Worm (Caenorhabditis elegans): ENCODE measurements around the gene B0302.5.

The B0302.5 gene

DNA sequence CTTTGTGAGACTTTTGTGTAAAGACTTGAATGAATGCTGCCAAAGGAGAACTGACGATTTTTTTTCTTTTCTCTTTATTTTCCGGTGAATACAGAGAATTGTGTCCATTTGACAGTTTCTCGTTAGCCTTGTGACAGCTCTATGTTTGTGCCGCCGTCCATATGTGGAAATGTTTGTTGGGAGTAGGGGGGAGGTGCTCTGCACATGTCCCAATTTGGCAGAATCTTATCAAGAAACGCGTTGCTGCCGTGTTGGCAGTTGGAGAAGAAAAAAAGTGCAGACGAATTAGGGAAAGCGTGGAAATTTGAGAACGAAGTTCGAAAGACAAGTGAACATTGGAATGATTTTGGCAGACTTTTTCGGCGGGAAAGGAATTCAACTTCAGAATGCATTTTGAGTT lies 2.9 kb upstream of the B0302.5 start:
- peak; percentile 77 for TF ChIP-seq elt-2 (tag; optimal IDR thresholded peaks at IDR 0.05)
- TF ChIP-seq ama-1 (optimal IDR thresholded peaks at IDR 0.05), result no peak
- peak; percentile 8 for TF ChIP-seq pha-4 (tag; optimal IDR thresholded peaks at IDR 0.05)

DNA sequence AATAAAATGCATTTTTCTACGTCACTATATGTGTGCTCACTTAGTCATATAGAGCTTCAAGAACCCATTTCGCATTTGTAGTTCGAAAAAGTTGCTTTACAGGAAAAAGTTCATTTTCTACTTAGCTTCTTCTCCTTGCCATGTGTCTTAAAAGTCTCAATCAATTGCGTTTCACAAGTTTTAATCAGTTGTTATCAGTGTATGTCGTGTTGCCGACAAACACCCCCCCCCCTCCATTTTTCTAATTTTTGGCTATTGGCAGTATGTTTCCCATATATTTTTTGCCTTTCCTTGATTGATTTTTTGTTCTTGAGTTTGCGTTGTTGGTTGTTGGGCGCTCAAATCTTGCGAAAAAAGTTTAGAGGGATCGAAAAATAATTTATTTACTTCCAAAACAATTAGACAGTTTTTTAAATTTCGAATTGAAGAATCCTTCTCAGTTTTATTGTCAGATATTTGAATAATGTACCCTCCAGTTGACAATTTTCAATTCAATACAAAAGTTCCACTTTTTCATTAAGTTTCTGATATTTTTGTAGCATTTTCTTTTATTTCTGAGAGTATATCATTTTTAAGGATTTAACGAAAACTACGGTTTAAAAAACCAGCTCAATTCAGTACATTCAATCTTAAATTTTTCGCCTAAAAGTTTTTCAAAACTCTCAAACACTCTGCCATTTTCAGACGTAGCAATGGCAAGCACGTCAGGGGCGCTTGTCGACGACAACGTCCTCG lies 9.1 kb downstream of the B0302.5 start, which contains the start of gene sid-3:
sid-3 (plus strand) TSS at position 685 of the 735 bp plus-strand sequence.
- TF ChIP-seq elt-2 (tag; optimal IDR thresholded peaks at IDR 0.05) (peak; percentile 70), fos-1 (tag; optimal IDR thresholded peaks at IDR 0.05) (no peak)

DNA sequence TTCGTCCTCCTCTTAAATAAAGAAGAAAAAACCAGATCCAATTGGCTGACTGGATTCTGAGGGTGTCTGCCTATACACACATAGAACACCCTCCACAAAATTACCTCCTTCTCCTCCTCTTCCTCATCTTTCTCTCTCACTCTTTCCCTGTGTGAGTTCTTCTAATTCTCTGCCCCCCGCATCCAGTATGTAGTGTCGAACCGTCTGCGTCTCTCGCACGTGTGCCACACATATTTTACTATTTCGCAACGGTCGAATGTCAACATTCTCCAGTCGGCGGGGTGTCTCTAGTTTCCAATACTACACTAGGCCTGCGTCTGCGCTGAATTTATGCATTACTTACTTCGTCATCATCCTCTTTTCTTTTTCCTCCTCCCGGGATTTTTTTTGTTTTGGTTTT lies 10.6 kb downstream of the B0302.5 start:
- TF ChIP-seq snpc-4 (tag; optimal IDR thresholded peaks at IDR 0.05) (no peak), R02D3.7 (tag; optimal IDR thresholded peaks at IDR 0.05) (peak; percentile 6), fkh-2 (tag; optimal IDR thresholded peaks at IDR 0.05) (no peak), sea-2 (GFP tag; optimal IDR thresholded peaks at IDR 0.05) (peak; percentile 1), nfya-1 (tag; optimal IDR thresholded peaks at IDR 0.05; ENCODE audit: insufficient read depth) (peak; percentile 74), nhr-43 (tag; optimal IDR thresholded peaks at IDR 0.05; ENCODE audit: poor library complexity, severe bottlenecking) (no peak), eor-1 (tag; optimal IDR thresholded peaks at IDR 0.05) (no peak), ztf-11 (tag; optimal IDR thresholded peaks at IDR 0.05) (no peak), lin-15B (tag; optimal IDR thresholded peaks at IDR 0.05) (peak; percentile 12), pqm-1 (tag; optimal IDR thresholded peaks at IDR 0.05) (peak; percentile 55), lin-39 (tag; optimal IDR thresholded peaks at IDR 0.05) (peak; percentile 53), ceh-28 (tag; optimal IDR thresholded peaks at IDR 0.05) (peak; percentile 54), skn-1 (tag; optimal IDR thresholded peaks at IDR 0.05) (peak; percentile 63), hmg-11 (tag; optimal IDR thresholded peaks at IDR 0.05) (peak; percentile 90), jun-1 (tag; optimal IDR thresholded peaks at IDR 0.05) (peak; percentile 72), mdl-1 (tag; optimal IDR thresholded peaks at IDR 0.05) (peak; percentile 71), fkh-10 (GFP tag; optimal IDR thresholded peaks at IDR 0.05) (no peak), pha-4 (tag; optimal IDR thresholded peaks at IDR 0.05) (peak; percentile 92), ceh-82 (tag; optimal IDR thresholded peaks at IDR 0.05) (no peak), egl-27 (tag; optimal IDR thresholded peaks at IDR 0.05) (peak; percentile 28), lsy-12 (tag; optimal IDR thresholded peaks at IDR 0.05) (no peak), nhr-23 (tag; optimal IDR thresholded peaks at IDR 0.05) (peak; percentile 58), nhr-25 (tag; optimal IDR thresholded peaks at IDR 0.05) (peak; percentile 73), elt-2 (tag; optimal IDR thresholded peaks at IDR 0.05) (peak; percentile 46), fos-1 (tag; optimal IDR thresholded peaks at IDR 0.05) (no peak), nhr-11 (tag; optimal IDR thresholded peaks at IDR 0.05) (no peak), elt-1 (tag; optimal IDR thresholded peaks at IDR 0.05) (no peak)

DNA sequence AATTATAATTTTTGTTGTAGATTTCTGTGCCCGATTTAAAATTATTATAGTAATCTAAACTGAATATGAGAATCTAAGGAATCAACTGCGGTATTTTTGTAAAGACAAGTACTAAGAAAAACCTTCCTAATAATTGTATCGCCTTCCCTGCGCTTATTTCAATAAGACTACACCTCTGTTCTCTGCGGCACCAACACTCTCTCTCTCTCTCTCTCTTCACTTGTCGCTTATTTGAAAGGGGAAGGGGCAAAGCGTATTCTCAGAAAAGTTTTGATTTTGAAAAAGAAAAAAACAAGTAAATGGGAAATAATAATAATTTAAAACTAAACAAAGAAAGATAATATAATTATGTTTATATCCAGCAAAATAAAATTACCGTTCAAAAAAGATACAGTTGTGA lies 13.7 kb downstream of the B0302.5 start:
- peak; percentile 34 for TF ChIP-seq ceh-82 (tag; optimal IDR thresholded peaks at IDR 0.05)
- TF ChIP-seq elt-1 (tag; optimal IDR thresholded peaks at IDR 0.05), result no peak
- no peak for TF ChIP-seq unc-39 (tag; optimal IDR thresholded peaks at IDR 0.05)
- TF ChIP-seq pha-4 (tag; optimal IDR thresholded peaks at IDR 0.05), result peak; percentile 79
- no peak for TF ChIP-seq daf-12 (tag; optimal IDR thresholded peaks at IDR 0.05)
- TF ChIP-seq fkh-10 (GFP tag; optimal IDR thresholded peaks at IDR 0.05), result no peak
- TF ChIP-seq hmg-11 (tag; optimal IDR thresholded peaks at IDR 0.05), result no peak
- TF ChIP-seq aly-2 (tag; optimal IDR thresholded peaks at IDR 0.05), result no peak
- peak; percentile 0 for TF ChIP-seq lin-15B (tag; optimal IDR thresholded peaks at IDR 0.05)
- peak; percentile 91 for TF ChIP-seq nhr-77 (tag; optimal IDR thresholded peaks at IDR 0.05)
- TF ChIP-seq pqm-1 (tag; optimal IDR thresholded peaks at IDR 0.05), result peak; percentile 19
- peak; percentile 46 for TF ChIP-seq R02D3.7 (tag; optimal IDR thresholded peaks at IDR 0.05)
- TF ChIP-seq mdl-1 (tag; optimal IDR thresholded peaks at IDR 0.05), result no peak
- TF ChIP-seq sea-2 (GFP tag; optimal IDR thresholded peaks at IDR 0.05), result no peak
- TF ChIP-seq elt-2 (tag; optimal IDR thresholded peaks at IDR 0.05), result peak; percentile 31
- no peak for TF ChIP-seq egl-5 (tag; optimal IDR thresholded peaks at IDR 0.05)
- TF ChIP-seq ceh-16 (tag; optimal IDR thresholded peaks at IDR 0.05), result no peak
- TF ChIP-seq nhr-43 (tag; optimal IDR thresholded peaks at IDR 0.05; ENCODE audit: poor library complexity, severe bottlenecking), result no peak
- TF ChIP-seq jun-1 (tag; optimal IDR thresholded peaks at IDR 0.05), result peak; percentile 76
- no peak for TF ChIP-seq ceh-9 (tag; optimal IDR thresholded peaks at IDR 0.05)
- no peak for TF ChIP-seq zag-1 (tag; optimal IDR thresholded peaks at IDR 0.05)
- peak; percentile 75 for TF ChIP-seq snpc-4 (tag; optimal IDR thresholded peaks at IDR 0.05)
- TF ChIP-seq fos-1 (tag; optimal IDR thresholded peaks at IDR 0.05), result no peak
- no peak for TF ChIP-seq egl-27 (tag; optimal IDR thresholded peaks at IDR 0.05)
- TF ChIP-seq nhr-28 (tag; optimal IDR thresholded peaks at IDR 0.05), result no peak
- peak; percentile 30 for TF ChIP-seq lin-39 (tag; optimal IDR thresholded peaks at IDR 0.05)
- TF ChIP-seq ztf-11 (tag; optimal IDR thresholded peaks at IDR 0.05), result no peak
- TF ChIP-seq nfya-1 (tag; optimal IDR thresholded peaks at IDR 0.05; ENCODE audit: insufficient read depth), result peak; percentile 61
- no peak for TF ChIP-seq eor-1 (tag; optimal IDR thresholded peaks at IDR 0.05)
- TF ChIP-seq ama-1 (optimal IDR thresholded peaks at IDR 0.05), result no peak
- no peak for TF ChIP-seq fkh-2 (tag; optimal IDR thresholded peaks at IDR 0.05)
- TF ChIP-seq ZK546.5 (tag; optimal IDR thresholded peaks at IDR 0.05), result no peak
- TF ChIP-seq ceh-28 (tag; optimal IDR thresholded peaks at IDR 0.05), result peak; percentile 59
- TF ChIP-seq nhr-25 (tag; optimal IDR thresholded peaks at IDR 0.05), result peak; percentile 61
- no peak for TF ChIP-seq elt-3 (tag; optimal IDR thresholded peaks at IDR 0.05)
- TF ChIP-seq skn-1 (tag; optimal IDR thresholded peaks at IDR 0.05), result peak; percentile 50
- TF ChIP-seq nhr-23 (tag; optimal IDR thresholded peaks at IDR 0.05), result peak; percentile 71
- TF ChIP-seq nhr-11 (tag; optimal IDR thresholded peaks at IDR 0.05), result no peak
- TF ChIP-seq nhr-237 (tag; optimal IDR thresholded peaks at IDR 0.05), result no peak
- no peak for TF ChIP-seq lsy-12 (tag; optimal IDR thresholded peaks at IDR 0.05)
- TF ChIP-seq nhr-12 (tag; optimal IDR thresholded peaks at IDR 0.05), result no peak
